Fruit fly (Drosophila melanogaster): Measurements from ENCODE around the gene Ddx56.

Gene Ddx56

DNA sequence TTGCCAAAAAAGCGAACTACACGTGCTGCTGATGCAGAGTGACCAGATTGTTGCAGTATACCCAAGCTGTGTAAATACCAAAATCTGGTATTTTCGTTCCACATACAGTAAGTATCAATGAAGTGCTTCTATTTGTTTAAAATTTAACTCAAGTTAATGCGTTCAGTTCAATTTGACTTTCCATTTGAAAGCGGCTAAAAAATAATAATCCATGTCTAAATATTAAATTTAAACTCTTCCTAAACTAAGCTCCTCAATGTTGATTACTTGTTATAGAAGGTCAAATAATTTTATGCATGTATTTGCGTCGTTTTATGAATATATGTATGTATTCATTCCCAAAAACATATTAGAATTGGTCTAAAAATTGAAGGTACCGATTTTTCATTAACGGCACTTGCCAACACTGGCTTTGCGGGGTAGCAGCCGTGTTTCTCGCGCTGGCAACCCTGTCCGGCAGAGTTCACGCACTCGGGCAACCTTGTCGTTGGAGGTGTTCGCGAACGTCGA is 37.9 kb downstream of the Ddx56 start, which contains the start of the genes peng and sol (continued):
- TF ChIP-seq pfk (GFP tag; optimal IDR thresholded peaks at IDR 0.05) (no peak), ab (GFP tag; optimal IDR thresholded peaks at IDR 0.05) (peak; percentile 15), CG6689 (GFP tag; IDR thresholded peaks at IDR 0.05) (peak; percentile 54), ro (GFP tag; IDR thresholded peaks at IDR 0.05) (no peak), CG12744 (GFP tag; optimal IDR thresholded peaks at IDR 0.05) (peak; percentile 46), NfI (GFP tag; optimal IDR thresholded peaks at IDR 0.05) (peak; percentile 69), lbe (GFP tag; optimal IDR thresholded peaks at IDR 0.05) (peak; percentile 31), onecut (GFP tag; IDR thresholded peaks at IDR 0.05) (0 out of 2 replicates have a peak, but pooled peaks have one; percentile 24), HLHmδ (GFP tag; optimal IDR thresholded peaks at IDR 0.05) (peak; percentile 43), Asciz (GFP tag; optimal IDR thresholded peaks at IDR 0.05) (no peak), Camta (GFP tag; optimal IDR thresholded peaks at IDR 0.05) (peak; percentile 71), Bgb (GFP tag; IDR thresholded peaks at IDR 0.05; ENCODE audit: partially characterized antibody) (no peak), ac (GFP tag; optimal IDR thresholded peaks at IDR 0.05) (no peak), CG14050 (GFP tag; IDR thresholded peaks at IDR 0.05) (peak; percentile 59; the same call in 2 of the 3 replicates), CG11093 (GFP tag; IDR thresholded peaks at IDR 0.05) (no peak), CG10366 (GFP tag; IDR thresholded peaks at IDR 0.05) (peak; percentile 59), CG32767 (GFP tag; IDR thresholded peaks at IDR 0.05) (peak; percentile 52; the same call in 1 of the 2 replicates), CG3847 (GFP tag; IDR thresholded peaks at IDR 0.05) (peak; percentile 69), Hmr (GFP tag; optimal IDR thresholded peaks at IDR 0.05) (peak; percentile 82), maf-S (GFP tag; optimal IDR thresholded peaks at IDR 0.05) (peak; percentile 51), CG4617 (GFP tag; optimal IDR thresholded peaks at IDR 0.05; ENCODE audit: borderline replicate concordance) (peak; percentile 48), hth (optimal IDR thresholded peaks at IDR 0.05) (no peak), CG10267 (tag; optimal IDR thresholded peaks at IDR 0.05) (peak; percentile 93), CG34376 (GFP tag; optimal IDR thresholded peaks at IDR 0.05) (peak; percentile 47), shn (GFP tag; optimal IDR thresholded peaks at IDR 0.05) (peak; percentile 71), CG12104 (GFP tag; optimal IDR thresholded peaks at IDR 0.05) (peak; percentile 73), fru (optimal IDR thresholded peaks at IDR 0.05) (no peak), Gsc (GFP tag; IDR thresholded peaks at IDR 0.05) (no peak), slp2 (GFP tag; optimal IDR thresholded peaks at IDR 0.05) (peak; percentile 43), CG18764 (GFP tag; optimal IDR thresholded peaks at IDR 0.05) (peak; percentile 53), Stat92E (GFP tag; optimal IDR thresholded peaks at IDR 0.05) (no peak), CG13296 (GFP tag; optimal IDR thresholded peaks at IDR 0.05) (peak; percentile 7), Deaf1 (tag; optimal IDR thresholded peaks at IDR 0.05) (peak; percentile 18), Dfd (GFP tag; optimal IDR thresholded peaks at IDR 0.05) (no peak), CG31224 (GFP tag; IDR thresholded peaks at IDR 0.05) (no peak; the same call in 1 of the 2 replicates), lilli (GFP tag; optimal IDR thresholded peaks at IDR 0.05) (peak; percentile 87), bab2 (GFP tag; optimal IDR thresholded peaks at IDR 0.05) (peak; percentile 78), gcm2 (GFP tag; optimal IDR thresholded peaks at IDR 0.05) (peak; percentile 39), CG12071 (GFP tag; optimal IDR thresholded peaks at IDR 0.05) (no peak), rib (GFP tag; IDR thresholded peaks at IDR 0.05) (peak; percentile 42; the same call in 1 of the 2 replicates), CG8765 (GFP tag; IDR thresholded peaks at IDR 0.05) (no peak; the same call in 1 of the 2 replicates), fd102C (GFP tag; optimal IDR thresholded peaks at IDR 0.05) (no peak), toy (GFP tag; IDR thresholded peaks at IDR 0.05) (no peak), ems (GFP tag; optimal IDR thresholded peaks at IDR 0.05) (peak; percentile 44), NC2α (GFP tag; optimal IDR thresholded peaks at IDR 0.05) (no peak), CG9817 (tag; optimal IDR thresholded peaks at IDR 0.05) (peak; percentile 62), CG11504 (tag; optimal IDR thresholded peaks at IDR 0.05) (no peak), HLH4C (GFP tag; IDR thresholded peaks at IDR 0.05; ENCODE audit: partially characterized antibody) (no peak), CG7839 (tag; optimal IDR thresholded peaks at IDR 0.05) (peak; percentile 76), trem (tag; optimal IDR thresholded peaks at IDR 0.05) (peak; percentile 56), Neu2 (GFP tag; optimal IDR thresholded peaks at IDR 0.05; ENCODE audit: borderline replicate concordance) (no peak)
